Worm (Caenorhabditis elegans): Measurements from ENCODE around the gene srh-184.

DNA sequence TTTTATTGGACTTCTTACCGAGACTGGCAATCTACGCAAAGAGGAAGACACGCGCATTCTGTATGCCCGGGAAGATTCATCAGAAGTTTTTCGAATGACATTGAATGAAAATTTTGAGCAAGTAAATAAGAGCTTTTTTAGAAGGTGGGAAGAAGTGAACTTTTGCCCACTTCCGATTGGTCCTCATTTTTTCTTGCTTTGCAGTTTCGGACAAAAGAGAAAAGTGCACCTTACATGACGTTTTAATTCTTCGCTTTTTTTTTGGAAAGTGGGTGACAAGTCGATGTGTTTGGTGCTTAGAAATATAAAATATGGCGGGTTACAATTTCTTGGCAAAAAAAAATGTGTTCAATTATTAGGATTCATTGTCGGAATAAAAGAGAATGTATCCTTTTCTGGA is 6.4 kb upstream of the srh-184 start, which contains the start of gene secs-1:
- no peak for TF ChIP-seq mls-2 (tag; optimal IDR thresholded peaks at IDR 0.05)
- no peak for TF ChIP-seq nhr-28 (tag; optimal IDR thresholded peaks at IDR 0.05)
- no peak for TF ChIP-seq lin-32 (GFP tag; optimal IDR thresholded peaks at IDR 0.05)
- TF ChIP-seq ham-2 (GFP tag; optimal IDR thresholded peaks at IDR 0.05), result no peak
- no peak for TF ChIP-seq elt-1 (tag; optimal IDR thresholded peaks at IDR 0.05; ENCODE audit: borderline replicate concordance, insufficient read depth)
- TF ChIP-seq lin-13 (tag; optimal IDR thresholded peaks at IDR 0.05), result no peak
- TF ChIP-seq blmp-1 (tag; optimal IDR thresholded peaks at IDR 0.05), result no peak

Data from whole organism, mixed stage, embryonic.